Fruit fly (Drosophila melanogaster) whole organism, embryonic: ENCODE data around the gene Ipo9.
A peak's percentile ranks its signal among the peaks of the same experiment; 100 is the strongest.

Experiments used
- Abd-B ChIP-seq: fragments of 200-800 bp; sonication (Bioruptor generic); optimal IDR thresholded peaks from 2 replicates; lab custom pipeline; 2018; ENCODE audit warnings: missing biosample characterization, mild to moderate bottlenecking, missing genetic modification characterization, moderate library complexity
- Aef1 ChIP-seq: fragments of 200-800 bp; sonication (Bioruptor generic); IDR thresholded peaks from 3 replicates; pipeline ENCODE4 v1.3.6; 2022; ENCODE audit warnings: missing biosample characterization, missing genetic modification characterization
- Atf3 ChIP-seq: fragments of 200-800 bp; sonication (Bioruptor generic); optimal IDR thresholded peaks from 3 replicates; lab custom pipeline; 2016; ENCODE audit warnings: missing biosample characterization, missing genetic modification characterization
- BEAF-32 ChIP-seq: fragments of 200-800 bp; sonication (Bioruptor generic); optimal IDR thresholded peaks from 3 replicates; lab custom pipeline; 2017; ENCODE audit warnings: missing biosample characterization, missing genetic modification characterization, mild to moderate bottlenecking, moderate library complexity, missing genetic modification reagents
- CG10274 ChIP-seq: fragments of 200-800 bp; sonication (Bioruptor generic); optimal IDR thresholded peaks from 3 replicates; lab custom pipeline; 2017; ENCODE audit warnings: missing biosample characterization, mild to moderate bottlenecking, missing genetic modification characterization
- CG11247 ChIP-seq: fragments of 200-800 bp; sonication (Bioruptor generic); IDR thresholded peaks from 2 replicates; pipeline ENCODE4 v1.3.6; 2022; ENCODE audit warnings: missing biosample characterization, missing genetic modification characterization
- CG11695 ChIP-seq: fragments of 200-800 bp; sonication (Bioruptor generic); IDR thresholded peaks from 3 replicates; pipeline ENCODE4 v1.3.6; 2022; ENCODE audit warnings: missing biosample characterization, missing genetic modification characterization
- CG14441 ChIP-seq: fragments of 200-800 bp; sonication (Bioruptor generic); IDR thresholded peaks from 2 replicates; pipeline ENCODE4 v1.3.6; 2022; ENCODE audit warnings: missing biosample characterization, missing genetic modification characterization
- CG14667 ChIP-seq: fragments of 200-800 bp; sonication (Bioruptor generic); IDR thresholded peaks from 2 replicates; pipeline ENCODE4 v1.3.6; 2022; ENCODE audit warnings: missing biosample characterization, missing genetic modification characterization
- CG14710 ChIP-seq: fragments of 200-800 bp; sonication (Bioruptor generic); optimal IDR thresholded peaks from 3 replicates; lab custom pipeline; 2019; ENCODE audit warnings: missing biosample characterization, mild to moderate bottlenecking, missing genetic modification characterization, moderate library complexity
- CG16815 ChIP-seq: fragments of 200-800 bp; sonication (Bioruptor generic); optimal IDR thresholded peaks from 3 replicates; lab custom pipeline; 2017; ENCODE audit warnings: missing biosample characterization, mild to moderate bottlenecking, missing genetic modification characterization
- CG17361 ChIP-seq: fragments of 200-800 bp; sonication (Bioruptor generic); IDR thresholded peaks from 3 replicates; pipeline ENCODE4 v1.3.6; 2022; ENCODE audit warnings: missing biosample characterization, missing genetic modification characterization
- CG17568 ChIP-seq: fragments of 200-800 bp; sonication (Bioruptor generic); optimal IDR thresholded peaks from 2 replicates; lab custom pipeline; 2018; ENCODE audit warnings: missing biosample characterization, mild to moderate bottlenecking, missing genetic modification characterization, moderate library complexity
- CG17829 ChIP-seq: fragments of 200-800 bp; optimal IDR thresholded peaks from 2 replicates; lab custom pipeline; 2019; ENCODE audit warnings: missing biosample characterization, mild to moderate bottlenecking, missing genetic modification characterization, moderate library complexity
- CG3065 ChIP-seq: fragments of 200-800 bp; sonication (Bioruptor generic); optimal IDR thresholded peaks from 2 replicates; lab custom pipeline; 2016; ENCODE audit warnings: missing biosample characterization, missing genetic modification characterization
- CG32772 ChIP-seq: fragments of 200-800 bp; sonication (Bioruptor generic); IDR thresholded peaks from 2 replicates; pipeline ENCODE4 v1.3.6; 2022; ENCODE audit warnings: missing biosample characterization, missing genetic modification characterization
- CG33557 ChIP-seq: fragments of 200-800 bp; sonication (Bioruptor generic); optimal IDR thresholded peaks from 2 replicates; lab custom pipeline; 2019; ENCODE audit warnings: missing biosample characterization, mild to moderate bottlenecking, missing genetic modification characterization, moderate library complexity
- CG4328 ChIP-seq: fragments of 200-800 bp; sonication (Bioruptor generic); optimal IDR thresholded peaks from 3 replicates; lab custom pipeline; 2017; ENCODE audit warnings: missing biosample characterization, missing genetic modification reagents, missing genetic modification characterization
- CG4404 ChIP-seq: fragments of 200-800 bp; sonication (Bioruptor generic); IDR thresholded peaks from 2 replicates; pipeline ENCODE4 v1.3.6; 2022; ENCODE audit warnings: missing biosample characterization, missing genetic modification characterization
- CG6272 ChIP-seq: fragments of 200-800 bp; sonication (Bioruptor generic); IDR thresholded peaks from 2 replicates; pipeline ENCODE4 v1.3.6; 2022; ENCODE audit warnings: missing biosample characterization, missing genetic modification characterization
- CG6813 ChIP-seq: fragments of 200-800 bp; sonication (Bioruptor generic); optimal IDR thresholded peaks from 2 replicates; lab custom pipeline; 2017; ENCODE audit warnings: missing biosample characterization, missing genetic modification characterization, mild to moderate bottlenecking, moderate library complexity, missing genetic modification reagents
- CG7987 ChIP-seq: fragments of 200-800 bp; sonication (Bioruptor generic); optimal IDR thresholded peaks from 2 replicates; lab custom pipeline; 2018; ENCODE audit warnings: missing biosample characterization, mild to moderate bottlenecking, missing genetic modification characterization, moderate library complexity
- CG8478 ChIP-seq: fragments of >200 bp; optimal IDR thresholded peaks from 2 replicates; lab custom pipeline; 2018
- CHES-1-like ChIP-seq: fragments of 200-800 bp; sonication (Bioruptor generic); optimal IDR thresholded peaks from 2 replicates; lab custom pipeline; 2016; ENCODE audit warnings: missing biosample characterization, missing genetic modification characterization
- Dad ChIP-seq: fragments of 200-800 bp; sonication (Bioruptor generic); optimal IDR thresholded peaks from 3 replicates; lab custom pipeline; 2016; ENCODE audit warnings: missing biosample characterization, missing genetic modification characterization
- E2f1 ChIP-seq: fragments of 200-800 bp; sonication (Bioruptor generic); IDR thresholded peaks from 2 replicates; pipeline ENCODE4 v1.3.6; 2022; ENCODE audit warnings: missing biosample characterization, missing genetic modification characterization
- ERR ChIP-seq: fragments of 200-800 bp; sonication (Bioruptor generic); optimal IDR thresholded peaks from 2 replicates; lab custom pipeline; 2016; ENCODE audit warnings: missing biosample characterization, missing genetic modification characterization
- Eip74EF ChIP-seq, 2 experiments: fragments of 200-800 bp in 1 of 2; fragments of >200 bp in 1 of 2; sonication (Bioruptor generic) in 1 of 2; optimal IDR thresholded peaks; 2 replicates each; lab custom pipeline; 2017 to 2019; ENCODE audit warnings: missing biosample characterization in 2 of 2, missing genetic modification characterization in 2 of 2, mild to moderate bottlenecking in 1 of 2, moderate library complexity in 1 of 2
- Fer3 ChIP-seq: fragments of 200-800 bp; sonication (Bioruptor generic); optimal IDR thresholded peaks from 2 replicates; lab custom pipeline; 2018; ENCODE audit warnings: missing biosample characterization, mild to moderate bottlenecking, missing genetic modification characterization, moderate library complexity
- HLH54F ChIP-seq: fragments of 200-800 bp; sonication (Bioruptor generic); optimal IDR thresholded peaks from 3 replicates; lab custom pipeline; 2016; ENCODE audit warnings: missing biosample characterization, missing genetic modification characterization
- HmgD ChIP-seq: fragments of 200-800 bp; sonication (Bioruptor generic); optimal IDR thresholded peaks from 3 replicates; lab custom pipeline; 2016; ENCODE audit warnings: missing biosample characterization, missing genetic modification characterization
- NFAT ChIP-seq: fragments of 200-800 bp; sonication (Bioruptor generic); IDR thresholded peaks from 2 replicates; pipeline ENCODE4 v1.3.6; 2022; ENCODE audit warnings: missing biosample characterization, missing genetic modification characterization
- Oaz ChIP-seq: fragments of 200-800 bp; sonication (Bioruptor generic); IDR thresholded peaks from 2 replicates; pipeline ENCODE4 v1.3.6; 2022; ENCODE audit warnings: missing biosample characterization, missing genetic modification characterization
- Oli ChIP-seq: fragments of 200-800 bp; sonication (Bioruptor generic); optimal IDR thresholded peaks from 2 replicates; lab custom pipeline; 2018; ENCODE audit warnings: missing biosample characterization, mild to moderate bottlenecking, missing genetic modification characterization, moderate library complexity
- Opbp ChIP-seq: fragments of 200-800 bp; sonication (Bioruptor generic); IDR thresholded peaks from 3 replicates; pipeline ENCODE4 v1.3.6; 2022; ENCODE audit warnings: missing biosample characterization, missing genetic modification characterization; ENCODE audit not compliant: partially characterized antibody
- Ptx1 ChIP-seq: fragments of 200-800 bp; sonication (Bioruptor generic); IDR thresholded peaks from 2 replicates; pipeline ENCODE4 v1.3.6; 2022; ENCODE audit warnings: missing biosample characterization, missing genetic modification characterization
- Spps ChIP-seq: fragments of 200-800 bp; sonication (Bioruptor generic); optimal IDR thresholded peaks from 2 replicates; lab custom pipeline; 2018; ENCODE audit warnings: missing biosample characterization, mild to moderate bottlenecking, missing genetic modification characterization
- Ssrp ChIP-seq: fragments of 200-800 bp; sonication (Bioruptor generic); optimal IDR thresholded peaks from 2 replicates; lab custom pipeline; 2018; ENCODE audit warnings: missing biosample characterization, mild to moderate bottlenecking, missing genetic modification characterization, moderate library complexity
- Stat92E ChIP-seq, 3 experiments: fragments of >200 bp in 2 of 3; fragments of 200-800 bp in 1 of 3; sonication (Bioruptor generic) in 1 of 3; optimal IDR thresholded peaks; 2 replicates each; lab custom pipeline; 2017 to 2019; ENCODE audit warnings: missing biosample characterization in 3 of 3, missing genetic modification characterization in 3 of 3, mild to moderate bottlenecking in 1 of 3, moderate library complexity in 1 of 3
- Usf ChIP-seq: fragments of 200-800 bp; sonication (Bioruptor generic); optimal IDR thresholded peaks from 2 replicates; lab custom pipeline; 2017; ENCODE audit warnings: missing genotype, missing biosample characterization, missing genetic modification characterization
- fd3F ChIP-seq: fragments of 200-800 bp; sonication (Bioruptor generic); optimal IDR thresholded peaks from 2 replicates; lab custom pipeline; 2018; ENCODE audit warnings: missing biosample characterization, mild to moderate bottlenecking, missing genetic modification characterization, moderate library complexity
- h ChIP-seq: fragments of >200 bp; optimal IDR thresholded peaks from 2 replicates; lab custom pipeline; 2017
- kni ChIP-seq: fragments of 200-800 bp; sonication (Bioruptor generic); optimal IDR thresholded peaks from 3 replicates; lab custom pipeline; 2017; ENCODE audit warnings: mild to moderate bottlenecking, missing biosample characterization, missing genetic modification reagents, missing genetic modification characterization
- lab ChIP-seq: fragments of 200-800 bp; sonication (Bioruptor generic); optimal IDR thresholded peaks from 3 replicates; lab custom pipeline; 2017; ENCODE audit warnings: missing biosample characterization, missing genetic modification characterization, mild to moderate bottlenecking, moderate library complexity, missing genetic modification reagents
- pnt ChIP-seq: fragments of 200-800 bp; sonication (Bioruptor generic); optimal IDR thresholded peaks from 3 replicates; lab custom pipeline; 2016; ENCODE audit warnings: missing biosample characterization, missing genetic modification characterization
- psq ChIP-seq: fragments of 200-800 bp; sonication (Bioruptor generic); optimal IDR thresholded peaks from 2 replicates; lab custom pipeline; 2017; ENCODE audit warnings: missing biosample characterization, missing genetic modification characterization
- ranshi ChIP-seq: fragments of 200-800 bp; sonication (Bioruptor generic); IDR thresholded peaks from 2 replicates; pipeline ENCODE4 v1.3.6; 2022; ENCODE audit warnings: missing biosample characterization, missing genetic modification characterization
- sens-2 ChIP-seq: fragments of 200-800 bp; sonication (Bioruptor generic); IDR thresholded peaks from 2 replicates; pipeline ENCODE4 v1.3.6; 2022; ENCODE audit warnings: missing biosample characterization, missing genetic modification characterization
- toy ChIP-seq: fragments of 200-800 bp; sonication (Bioruptor generic); IDR thresholded peaks from 2 replicates; pipeline ENCODE4 v1.3.6; 2022; ENCODE audit warnings: missing biosample characterization, missing genetic modification characterization
- z ChIP-seq: fragments of 200-800 bp; sonication (Bioruptor generic); IDR thresholded peaks from 3 replicates; pipeline ENCODE4 v1.3.6; 2022; ENCODE audit warnings: missing biosample characterization, missing genetic modification characterization
- zf30C ChIP-seq: fragments of 200-800 bp; sonication (Bioruptor generic); optimal IDR thresholded peaks from 3 replicates; lab custom pipeline; 2018; ENCODE audit warnings: missing biosample characterization, mild to moderate bottlenecking, missing genetic modification characterization

Ipo9 gene

dm6 chr3R:11409667-11410137 lies 2.6 kb upstream of the Ipo9 start, which contains the start of the genes mgr and Irbp:
mgr (minus strand) TSS chr3R:11409875.
Irbp (plus strand) TSS chr3R:11410047.
- peak; percentile 93 for TF ChIP-seq Spps (tag; lab: Kevin White, UChicago)
- TF ChIP-seq CG7987 (GFP tag; lab: Kevin White, UChicago), result no peak
- TF ChIP-seq CG4328 (GFP tag; lab: Kevin White, UChicago), result peak; percentile 69
- no peak for TF ChIP-seq Atf3 (GFP tag; lab: Kevin White, UChicago)
- no peak for TF ChIP-seq Eip74EF (GFP tag; optimal IDR thresholded peaks at IDR 0.05; lab: Kevin White, UChicago)
- peak; percentile 54 for TF ChIP-seq HLH54F (GFP tag; lab: Kevin White, UChicago)
- TF ChIP-seq BEAF-32 (GFP tag; lab: Kevin White, UChicago), result peak; percentile 75
- peak; percentile 82 for TF ChIP-seq Abd-B (GFP tag; lab: Kevin White, UChicago)
- TF ChIP-seq Oaz, result peak; percentile 91
- TF ChIP-seq Aef1 (GFP tag; lab: Robert Waterston, UW), result peak; percentile 93
- peak; percentile 91 for TF ChIP-seq CG33557 (GFP tag; lab: Kevin White, UChicago)
- peak; percentile 94 for TF ChIP-seq CG14441 (GFP tag; lab: Robert Waterston, UW)
- peak; percentile 77 for TF ChIP-seq sens-2 (GFP tag; lab: Robert Waterston, UW)
- peak; percentile 82 for TF ChIP-seq toy (GFP tag; lab: Robert Waterston, UW)
- peak; percentile 46 for TF ChIP-seq CHES-1-like (GFP tag; lab: Kevin White, UChicago)
- peak; percentile 83 for TF ChIP-seq CG3065 (GFP tag; lab: Kevin White, UChicago)
- TF ChIP-seq CG11695 (GFP tag; lab: Robert Waterston, UW), result peak; percentile 91
- TF ChIP-seq CG4404 (GFP tag; lab: Robert Waterston, UW), result peak; percentile 92
- TF ChIP-seq CG16815 (GFP tag; lab: Kevin White, UChicago), result peak; percentile 75
- TF ChIP-seq CG32772 (GFP tag; lab: Robert Waterston, UW), result peak; percentile 94
- peak; percentile 75 for TF ChIP-seq CG6813
- peak; percentile 80 for TF ChIP-seq psq (GFP tag; lab: Kevin White, UChicago)
- TF ChIP-seq CG17568, result no peak
- no peak for TF ChIP-seq z
- no peak for TF ChIP-seq h (lab: Kevin White, UChicago)
- peak; percentile 96 for TF ChIP-seq CG17361 (GFP tag; lab: Robert Waterston, UW)
- no peak for TF ChIP-seq HmgD (GFP tag; lab: Kevin White, UChicago)
- TF ChIP-seq Ssrp (tag; lab: Kevin White, UChicago), result peak; percentile 93
- no peak for TF ChIP-seq zf30C
- peak; percentile 97 for TF ChIP-seq CG17829 (tag; lab: Kevin White, UChicago)
- peak; percentile 96 for TF ChIP-seq lab
- peak; percentile 70 for TF ChIP-seq Opbp
- peak; percentile 90 for TF ChIP-seq NFAT
- TF ChIP-seq Ptx1 (GFP tag; lab: Robert Waterston, UW), result peak; percentile 96
- TF ChIP-seq CG14710 (tag; lab: Kevin White, UChicago), result peak; percentile 94
- TF ChIP-seq Oli (tag; lab: Kevin White, UChicago), result peak; percentile 89
- peak; percentile 94 for TF ChIP-seq CG11247 (GFP tag; lab: Robert Waterston, UW)
- peak; percentile 91 for TF ChIP-seq CG14667 (GFP tag; lab: Robert Waterston, UW)
- peak; percentile 70 for TF ChIP-seq Usf
- peak; percentile 59 for TF ChIP-seq Dad (GFP tag; lab: Kevin White, UChicago)
- no peak for TF ChIP-seq CG10274
- TF ChIP-seq ERR (GFP tag; lab: Kevin White, UChicago), result no peak
- peak; percentile 92 for TF ChIP-seq ranshi
- TF ChIP-seq Stat92E (GFP tag; optimal IDR thresholded peaks at IDR 0.05; lab: Kevin White, UChicago), result peak in 1 of 3 experiments; percentile 77
- TF ChIP-seq CG8478 (lab: Kevin White, UChicago), result no peak
- peak; percentile 5 for TF ChIP-seq pnt (GFP tag; lab: Kevin White, UChicago)
- TF ChIP-seq E2f1 (GFP tag; lab: Robert Waterston, UW), result peak; percentile 95
- no peak for TF ChIP-seq kni (GFP tag; lab: Kevin White, UChicago)
- TF ChIP-seq fd3F (GFP tag; lab: Kevin White, UChicago), result peak; percentile 90
- TF ChIP-seq CG6272 (GFP tag; lab: Robert Waterston, UW), result peak; percentile 95
- TF ChIP-seq Fer3 (tag; lab: Kevin White, UChicago), result peak; percentile 93
